Fruit fly (Drosophila melanogaster) whole organism, embryonic: ENCODE results near the gene Kal1.

Source experiments
- Abd-B ChIP-seq: fragments of 200-800 bp; sonication (Bioruptor generic); optimal IDR thresholded peaks from 2 replicates; lab custom pipeline; 2018; ENCODE audit warnings: missing biosample characterization, mild to moderate bottlenecking, missing genetic modification characterization, moderate library complexity
- Asciz ChIP-seq: fragments of 200-800 bp; sonication (Bioruptor generic); optimal IDR thresholded peaks from 2 replicates; lab custom pipeline; 2017; ENCODE audit warnings: missing biosample characterization, mild to moderate bottlenecking, missing genetic modification characterization, missing genetic modification reagents
- Atf6 ChIP-seq: fragments of 200-800 bp; sonication (Bioruptor generic); IDR thresholded peaks from 2 replicates; pipeline ENCODE4 v1.3.6; 2022; ENCODE audit warnings: missing biosample characterization, missing genetic modification characterization
- CG12155 ChIP-seq: fragments of 200-800 bp; sonication (Bioruptor generic); optimal IDR thresholded peaks from 3 replicates; lab custom pipeline; 2016; ENCODE audit warnings: missing biosample characterization, missing genetic modification characterization
- CG13296 ChIP-seq: fragments of 200-800 bp; sonication (Bioruptor generic); optimal IDR thresholded peaks from 3 replicates; lab custom pipeline; 2018; ENCODE audit warnings: missing biosample characterization, mild to moderate bottlenecking, missing genetic modification characterization
- CG13424 ChIP-seq: fragments of 200-800 bp; sonication (Bioruptor generic); optimal IDR thresholded peaks from 2 replicates; lab custom pipeline; 2019; ENCODE audit warnings: missing biosample characterization, mild to moderate bottlenecking, missing genetic modification characterization, moderate library complexity
- CG13775 ChIP-seq: fragments of 200-800 bp; sonication (Bioruptor generic); optimal IDR thresholded peaks from 3 replicates; lab custom pipeline; 2017; ENCODE audit warnings: missing biosample characterization, mild to moderate bottlenecking, missing genetic modification characterization
- CG14014 ChIP-seq: fragments of 200-800 bp; sonication (Bioruptor generic); IDR thresholded peaks from 2 replicates; pipeline ENCODE4 v1.3.6; 2022; ENCODE audit warnings: missing biosample characterization, missing genetic modification characterization
- CG14667 ChIP-seq: fragments of 200-800 bp; sonication (Bioruptor generic); IDR thresholded peaks from 2 replicates; pipeline ENCODE4 v1.3.6; 2022; ENCODE audit warnings: missing biosample characterization, missing genetic modification characterization
- CG15073 ChIP-seq: fragments of 200-800 bp; sonication (Bioruptor generic); optimal IDR thresholded peaks from 2 replicates; lab custom pipeline; 2016; ENCODE audit warnings: missing biosample characterization, missing genetic modification characterization
- CG15514 ChIP-seq: fragments of 200-800 bp; sonication (Bioruptor generic); optimal IDR thresholded peaks from 3 replicates; lab custom pipeline; 2017; ENCODE audit warnings: missing biosample characterization, missing genetic modification characterization, mild to moderate bottlenecking, moderate library complexity, missing genetic modification reagents
- CG1602 ChIP-seq: fragments of 200-800 bp; sonication (Bioruptor generic); optimal IDR thresholded peaks from 3 replicates; lab custom pipeline; 2016; ENCODE audit warnings: missing biosample characterization, missing genetic modification characterization
- CG1603 ChIP-seq: fragments of 200-800 bp; sonication (Bioruptor generic); optimal IDR thresholded peaks from 2 replicates; lab custom pipeline; 2019; ENCODE audit warnings: missing biosample characterization, mild to moderate bottlenecking, missing genetic modification characterization, moderate library complexity
- CG1647 ChIP-seq: fragments of 200-800 bp; sonication (Bioruptor generic); optimal IDR thresholded peaks from 3 replicates; lab custom pipeline; 2016; ENCODE audit warnings: missing biosample characterization, missing genetic modification characterization
- CG16779 ChIP-seq: fragments of 200-800 bp; sonication (Bioruptor generic); IDR thresholded peaks from 2 replicates; pipeline ENCODE4 v1.3.6; 2022; ENCODE audit warnings: missing biosample characterization, missing genetic modification characterization
- CG18476 ChIP-seq: fragments of 200-800 bp; sonication (Bioruptor generic); optimal IDR thresholded peaks from 2 replicates; lab custom pipeline; 2016; ENCODE audit warnings: missing biosample characterization, mild to moderate bottlenecking, missing genetic modification characterization
- CG18764 ChIP-seq: fragments of 200-800 bp; sonication (Bioruptor generic); optimal IDR thresholded peaks from 3 replicates; lab custom pipeline; 2016; ENCODE audit warnings: missing biosample characterization, missing genetic modification characterization
- CG30403 ChIP-seq: fragments of 200-800 bp; sonication (Bioruptor generic); optimal IDR thresholded peaks from 3 replicates; lab custom pipeline; 2016; ENCODE audit warnings: missing biosample characterization, missing genetic modification characterization
- CG32532 ChIP-seq: fragments of 200-800 bp; sonication (Bioruptor generic); IDR thresholded peaks from 2 replicates; pipeline ENCODE4 v1.3.6; 2022; ENCODE audit warnings: missing biosample characterization, missing genetic modification characterization
- CG3281 ChIP-seq: fragments of 200-800 bp; sonication (Bioruptor generic); optimal IDR thresholded peaks from 3 replicates; lab custom pipeline; 2017; ENCODE audit warnings: missing biosample characterization, mild to moderate bottlenecking, missing genetic modification characterization
- CG4707 ChIP-seq: fragments of 200-800 bp; sonication (Bioruptor generic); optimal IDR thresholded peaks from 2 replicates; lab custom pipeline; 2018; ENCODE audit warnings: missing biosample characterization, mild to moderate bottlenecking, missing genetic modification characterization, moderate library complexity
- CG6683 ChIP-seq: fragments of 200-800 bp; sonication (Bioruptor generic); optimal IDR thresholded peaks from 2 replicates; lab custom pipeline; 2017; ENCODE audit warnings: missing biosample characterization, mild to moderate bottlenecking, missing genetic modification characterization, missing genetic modification reagents
- CG6689 ChIP-seq: fragments of 200-800 bp; sonication (Bioruptor generic); IDR thresholded peaks from 2 replicates; pipeline ENCODE4 v1.3.6; 2022; ENCODE audit warnings: missing biosample characterization, missing genetic modification characterization
- CG6765 ChIP-seq: fragments of 200-800 bp; sonication (Bioruptor generic); optimal IDR thresholded peaks from 3 replicates; lab custom pipeline; 2017; ENCODE audit warnings: missing biosample characterization, mild to moderate bottlenecking, missing genetic modification characterization
- CG8359 ChIP-seq: fragments of 200-800 bp; sonication (Bioruptor generic); optimal IDR thresholded peaks from 2 replicates; lab custom pipeline; 2017; ENCODE audit warnings: missing biosample characterization, mild to moderate bottlenecking, missing genetic modification characterization, borderline replicate concordance
- CG8765 ChIP-seq: fragments of 200-800 bp; sonication (Bioruptor generic); IDR thresholded peaks from 2 replicates; pipeline ENCODE4 v1.3.6; 2022; ENCODE audit warnings: missing biosample characterization, missing genetic modification characterization
- CG9215 ChIP-seq: fragments of 200-800 bp; sonication (Bioruptor generic); IDR thresholded peaks from 2 replicates; pipeline ENCODE4 v1.3.6; 2022; ENCODE audit warnings: missing biosample characterization, missing genetic modification characterization
- CG9727 ChIP-seq: fragments of 200-800 bp; sonication (Bioruptor generic); optimal IDR thresholded peaks from 3 replicates; lab custom pipeline; 2017; ENCODE audit warnings: missing biosample characterization, mild to moderate bottlenecking, missing genetic modification characterization
- Chrac-16 ChIP-seq: fragments of 200-800 bp; sonication (Bioruptor generic); optimal IDR thresholded peaks from 3 replicates; lab custom pipeline; 2016; ENCODE audit warnings: missing biosample characterization, missing genetic modification characterization
- Drgx ChIP-seq: fragments of 200-800 bp; sonication (Bioruptor generic); IDR thresholded peaks from 2 replicates; pipeline ENCODE4 v1.3.6; 2022; ENCODE audit warnings: missing biosample characterization, missing genetic modification characterization
- Fer2 ChIP-seq: fragments of 200-800 bp; sonication (Bioruptor generic); optimal IDR thresholded peaks from 2 replicates; lab custom pipeline; 2018; ENCODE audit warnings: missing biosample characterization, mild to moderate bottlenecking, missing genetic modification characterization, moderate library complexity
- Gsc ChIP-seq: fragments of 200-800 bp; sonication (Bioruptor generic); IDR thresholded peaks from 2 replicates; pipeline ENCODE4 v1.3.6; 2022; ENCODE audit warnings: missing biosample characterization, missing genetic modification characterization
- HmgZ ChIP-seq: fragments of 200-800 bp; sonication (Bioruptor generic); optimal IDR thresholded peaks from 2 replicates; lab custom pipeline; 2018; ENCODE audit warnings: missing biosample characterization, mild to moderate bottlenecking, missing genetic modification characterization
- Hr78 ChIP-seq, 2 experiments: fragments of 200-800 bp in 1 of 2; fragments of >200 bp in 1 of 2; sonication (Bioruptor generic) in 1 of 2; optimal IDR thresholded peaks; 2 replicates each; lab custom pipeline; 2017 to 2019; ENCODE audit warnings: missing biosample characterization in 2 of 2, missing genetic modification characterization in 2 of 2, mild to moderate bottlenecking in 1 of 2, moderate library complexity in 1 of 2
- Mad ChIP-seq: fragments of 200-800 bp; sonication (Bioruptor generic); optimal IDR thresholded peaks from 2 replicates; lab custom pipeline; 2016; ENCODE audit warnings: missing biosample characterization, missing genetic modification characterization
- NC2β ChIP-seq: fragments of 200-800 bp; sonication (Bioruptor generic); optimal IDR thresholded peaks from 2 replicates; lab custom pipeline; 2016; ENCODE audit warnings: missing biosample characterization, missing genetic modification characterization
- bbx ChIP-seq: fragments of 200-800 bp; sonication (Bioruptor generic); IDR thresholded peaks from 2 replicates; pipeline ENCODE4 v1.3.6; 2022; ENCODE audit warnings: missing biosample characterization, missing genetic modification characterization; ENCODE audit not compliant: partially characterized antibody
- cas ChIP-seq: fragments of 200-800 bp; sonication (Bioruptor generic); IDR thresholded peaks from 2 replicates; pipeline ENCODE4 v1.3.6; 2022; ENCODE audit warnings: missing biosample characterization, missing genetic modification characterization
- crp ChIP-seq, 2 experiments: fragments of 200-800 bp; sonication (Bioruptor generic); optimal IDR thresholded peaks; 2 replicates in 1 of 2; 3 replicates in 1 of 2; lab custom pipeline; 2017; ENCODE audit warnings: missing biosample characterization in 2 of 2, missing genetic modification characterization in 2 of 2, mild to moderate bottlenecking in 1 of 2, moderate library complexity in 1 of 2
- gcm ChIP-seq: fragments of 200-800 bp; sonication (Bioruptor generic); optimal IDR thresholded peaks from 2 replicates; lab custom pipeline; 2019; ENCODE audit warnings: missing biosample characterization, mild to moderate bottlenecking, missing genetic modification characterization, moderate library complexity
- ham ChIP-seq: fragments of 200-800 bp; sonication (Bioruptor generic); IDR thresholded peaks from 2 replicates; pipeline ENCODE4 v1.3.6; 2022; ENCODE audit warnings: missing biosample characterization, missing genetic modification characterization
- her ChIP-seq: fragments of 200-800 bp; sonication (Bioruptor generic); optimal IDR thresholded peaks from 2 replicates; lab custom pipeline; 2016; ENCODE audit warnings: missing biosample characterization, missing genetic modification characterization
- inv ChIP-seq: fragments of 200-800 bp; sonication (Bioruptor generic); IDR thresholded peaks from 2 replicates; pipeline ENCODE4 v1.3.6; 2022; ENCODE audit warnings: missing biosample characterization, missing genetic modification characterization; ENCODE audit not compliant: partially characterized antibody
- ken ChIP-seq: fragments of 200-800 bp; sonication (Bioruptor generic); IDR thresholded peaks from 3 replicates; pipeline ENCODE4 v1.3.6; 2022; ENCODE audit warnings: missing biosample characterization, missing genetic modification characterization
- nau ChIP-seq: fragments of 200-800 bp; sonication (Bioruptor generic); optimal IDR thresholded peaks from 3 replicates; lab custom pipeline; 2017; ENCODE audit warnings: missing biosample characterization, mild to moderate bottlenecking, missing genetic modification characterization, missing genetic modification reagents
- ro ChIP-seq: fragments of 200-800 bp; sonication (Bioruptor generic); IDR thresholded peaks from 2 replicates; pipeline ENCODE4 v1.3.6; 2022; ENCODE audit warnings: missing biosample characterization, missing genetic modification characterization
- sima ChIP-seq: fragments of 200-800 bp; sonication (Bioruptor generic); optimal IDR thresholded peaks from 2 replicates; lab custom pipeline; 2016; ENCODE audit warnings: missing biosample characterization, missing genetic modification characterization
- vfl ChIP-seq: fragments of 200-800 bp; sonication (Bioruptor generic); optimal IDR thresholded peaks from 2 replicates; lab custom pipeline; 2016; ENCODE audit warnings: missing biosample characterization, missing genetic modification characterization
- wdn ChIP-seq: fragments of 200-800 bp; sonication (Bioruptor generic); IDR thresholded peaks from 2 replicates; pipeline ENCODE4 v1.3.6; 2022; ENCODE audit warnings: missing biosample characterization, missing genetic modification characterization
- zfh1 ChIP-seq: fragments of 200-800 bp; sonication (Bioruptor generic); IDR thresholded peaks from 3 replicates; pipeline ENCODE4 v1.3.6; 2022; ENCODE audit warnings: missing biosample characterization, missing genetic modification characterization

Kal1 gene

DNA sequence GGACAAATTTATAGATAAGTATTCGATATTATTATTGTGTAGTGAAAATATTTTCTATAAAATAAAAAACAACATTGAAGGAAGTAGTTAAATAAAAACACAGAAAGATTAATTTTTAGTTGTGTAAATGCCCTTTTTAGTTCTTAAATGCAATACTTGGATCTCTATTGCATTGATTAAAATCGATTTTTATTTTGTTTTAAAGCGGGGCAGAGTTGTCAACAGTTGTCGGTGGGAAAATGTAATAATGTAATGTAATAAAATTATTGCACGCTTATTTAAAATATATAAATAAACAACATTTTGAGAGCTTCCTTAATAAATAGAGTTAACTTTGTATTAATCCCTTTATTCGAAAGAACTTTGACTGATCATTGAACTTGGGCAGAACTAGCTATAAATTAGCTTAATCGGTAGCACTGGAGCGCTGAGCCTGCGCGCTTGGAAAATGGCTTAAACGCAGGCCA lies 22.4 kb downstream of the Kal1 start, which contains the start of gene Apc2 (continued):
- no peak for TF ChIP-seq ro
- TF ChIP-seq CG32532 (GFP tag; lab: Robert Waterston, UW) = peak; percentile 74
- TF ChIP-seq Asciz (GFP tag; lab: Kevin White, UChicago) = no peak
- TF ChIP-seq CG9727 (GFP tag; lab: Kevin White, UChicago) = peak; percentile 74
- TF ChIP-seq wdn (GFP tag; lab: Robert Waterston, UW) = no peak
- TF ChIP-seq Chrac-16 = peak; percentile 47
- TF ChIP-seq CG8359 (GFP tag; lab: Kevin White, UChicago) = no peak
- TF ChIP-seq CG1647 (GFP tag; lab: Kevin White, UChicago) = no peak
- no peak for TF ChIP-seq sima (GFP tag; lab: Kevin White, UChicago)
- TF ChIP-seq her (GFP tag; lab: Kevin White, UChicago) = no peak
- no peak for TF ChIP-seq CG1603 (tag; lab: Kevin White, UChicago)
- TF ChIP-seq ken (GFP tag; lab: Robert Waterston, UW) = peak; percentile 59; the same call in 2 of the 3 replicates
- peak; percentile 63; the same call in 2 of the 3 replicates for TF ChIP-seq zfh1 (GFP tag; lab: Robert Waterston, UW)
- peak; percentile 13 for TF ChIP-seq gcm (GFP tag; lab: Kevin White, UChicago)
- peak; percentile 65 for TF ChIP-seq CG13775 (GFP tag; lab: Kevin White, UChicago)
- no peak for TF ChIP-seq Gsc (GFP tag; lab: Robert Waterston, UW)
- no peak for TF ChIP-seq Hr78 (GFP tag; optimal IDR thresholded peaks at IDR 0.05; lab: Kevin White, UChicago)
- peak; percentile 52; the same call in 1 of the 2 replicates for TF ChIP-seq Drgx
- peak; percentile 12 to 84 for TF ChIP-seq crp (GFP tag; optimal IDR thresholded peaks at IDR 0.05; lab: Kevin White, UChicago)
- TF ChIP-seq CG14667 (GFP tag; lab: Robert Waterston, UW) = peak; percentile 28; the same call in 1 of the 2 replicates
- TF ChIP-seq Mad = no peak
- peak; percentile 61 for TF ChIP-seq CG14014
- TF ChIP-seq CG6683 (GFP tag; lab: Kevin White, UChicago) = no peak
- peak; percentile 72 for TF ChIP-seq CG30403 (GFP tag; lab: Kevin White, UChicago)
- peak; percentile 45; the same call in 1 of the 2 replicates for TF ChIP-seq Atf6 (GFP tag; lab: Robert Waterston, UW)
- peak; percentile 32 for TF ChIP-seq CG12155
- peak; percentile 55 for TF ChIP-seq CG3281 (GFP tag; lab: Kevin White, UChicago)
- no peak for TF ChIP-seq CG15073 (GFP tag; lab: Kevin White, UChicago)
- peak; percentile 41 for TF ChIP-seq CG13296
- peak; percentile 42 for TF ChIP-seq Fer2 (tag; lab: Kevin White, UChicago)
- TF ChIP-seq CG6689 (GFP tag; lab: Robert Waterston, UW) = peak; percentile 57; the same call in 1 of the 2 replicates
- TF ChIP-seq Abd-B (GFP tag; lab: Kevin White, UChicago) = peak; percentile 72
- no peak for TF ChIP-seq cas (GFP tag; lab: Robert Waterston, UW)
- TF ChIP-seq nau (GFP tag; lab: Kevin White, UChicago) = no peak
- TF ChIP-seq CG15514 (GFP tag; lab: Kevin White, UChicago) = peak; percentile 69
- no peak for TF ChIP-seq CG8765
- peak; percentile 60 for TF ChIP-seq CG1602 (GFP tag; lab: Kevin White, UChicago)
- TF ChIP-seq ham (GFP tag; lab: Robert Waterston, UW) = no peak
- no peak for TF ChIP-seq CG4707 (GFP tag; lab: Kevin White, UChicago)
- TF ChIP-seq HmgZ (tag; lab: Kevin White, UChicago) = peak; percentile 35
- TF ChIP-seq CG13424 = peak; percentile 67
- no peak for TF ChIP-seq CG6765 (GFP tag; lab: Kevin White, UChicago)
- TF ChIP-seq inv (GFP tag; lab: Robert Waterston, UW) = no peak
- TF ChIP-seq CG18764 (GFP tag; lab: Kevin White, UChicago) = peak; percentile 13
- no peak for TF ChIP-seq NC2β
- TF ChIP-seq vfl (GFP tag; lab: Kevin White, UChicago) = no peak
- no peak for TF ChIP-seq bbx (GFP tag; lab: Robert Waterston, UW)
- no peak for TF ChIP-seq CG9215 (GFP tag; lab: Robert Waterston, UW)
- TF ChIP-seq CG16779 (GFP tag; lab: Robert Waterston, UW) = no peak
- peak; percentile 61 for TF ChIP-seq CG18476
